Worm (Caenorhabditis elegans): ENCODE measurements around the gene T02H6.1.

T02H6.1 gene

DNA sequence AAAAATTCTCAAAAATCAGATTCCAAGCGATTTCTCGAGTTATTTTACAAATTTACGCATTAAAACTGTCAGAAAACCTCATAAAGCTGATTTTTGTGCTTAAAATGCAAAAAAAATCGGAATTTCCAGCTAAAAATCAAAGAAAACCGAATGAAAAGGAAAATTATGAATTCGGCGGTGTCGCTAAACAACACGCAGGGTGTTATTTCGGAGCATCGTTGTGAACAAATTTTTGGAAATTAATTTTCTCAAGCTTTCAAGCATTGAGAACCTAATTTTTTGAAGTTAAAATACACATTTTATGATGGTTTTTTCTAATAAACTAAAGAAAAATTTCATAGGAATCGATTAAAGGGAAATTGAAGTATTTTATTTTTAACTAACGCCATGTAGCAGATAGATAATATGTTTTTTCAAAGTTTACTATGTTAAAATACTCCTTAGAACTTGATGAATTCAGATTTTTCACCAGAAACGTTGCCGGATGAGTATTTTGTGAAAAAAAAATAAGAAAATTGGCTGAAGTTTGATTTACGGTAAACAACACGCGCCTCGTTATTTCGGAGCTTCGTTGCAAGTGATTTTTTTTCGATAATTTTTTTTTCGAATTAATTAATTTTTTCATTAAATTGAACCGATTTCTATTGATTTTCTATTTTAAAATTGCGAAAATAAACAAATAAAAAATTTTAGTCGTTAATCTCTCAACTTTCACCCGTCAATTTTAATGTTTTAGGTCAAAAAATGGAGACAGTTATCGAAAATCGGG, 7.6 kb upstream of the T02H6.1 start, which contains the start of gene thoc-1 (continued):
- TF ChIP-seq ZK337.2 (GFP tag; IDR thresholded peaks at IDR 0.05), result no peak

DNA sequence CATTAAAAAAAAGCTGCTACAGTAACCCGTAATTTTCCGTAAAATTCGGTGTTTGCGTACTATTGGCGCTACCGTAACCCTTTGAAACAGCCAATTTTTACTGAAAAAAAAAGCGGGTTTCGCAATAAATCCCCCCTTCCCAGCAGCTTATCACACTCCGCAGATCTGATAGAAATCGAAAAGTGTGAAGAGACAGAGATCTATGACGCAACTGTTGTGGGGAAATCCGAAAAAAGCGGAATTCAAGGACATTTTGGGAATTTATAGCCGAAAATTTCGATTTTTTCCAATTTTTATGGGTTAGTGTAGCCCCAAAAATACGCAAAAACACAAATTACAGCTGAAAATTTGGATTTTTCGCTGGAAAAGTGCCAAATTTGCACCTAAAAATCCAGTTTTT, 12.8 kb downstream of the T02H6.1 start:
- TF ChIP-seq spr-3 (GFP tag; optimal IDR thresholded peaks at IDR 0.05), result no peak
- peak; percentile 14 for TF ChIP-seq aha-1 (tag)

DNA sequence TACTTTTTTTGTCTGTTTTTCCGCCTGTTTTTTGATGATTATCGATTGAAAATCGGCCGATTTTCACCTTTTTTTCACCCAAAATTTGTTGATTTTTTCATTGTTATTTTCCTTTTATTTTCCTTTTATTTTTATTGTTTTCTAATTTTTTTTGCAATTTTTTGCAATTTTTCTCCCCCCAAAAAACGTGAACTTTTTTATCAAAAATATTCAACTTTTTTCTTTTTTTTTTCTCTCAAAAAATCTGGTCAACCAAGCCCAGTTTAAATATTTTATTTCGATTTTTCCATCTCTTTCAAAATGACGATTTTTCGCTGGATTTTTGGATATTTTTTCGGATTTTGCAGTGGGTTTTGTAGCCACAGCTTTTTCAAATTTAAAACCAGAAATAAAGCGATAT, 14.3 kb downstream of the T02H6.1 start, which contains the start of gene rfip-2:
rfip-2 (plus strand) TSS at position 301 of the 400 bp plus-strand sequence.
- no peak for TF ChIP-seq egl-43 (GFP tag; IDR thresholded peaks at IDR 0.05)
- no peak for TF ChIP-seq ama-1 (optimal IDR thresholded peaks at IDR 0.05)
- TF ChIP-seq tag-97 (GFP tag; IDR thresholded peaks at IDR 0.05), result no peak
- TF ChIP-seq aha-1 (tag), result peak; percentile 6
- no peak for TF ChIP-seq ZK546.5 (tag; optimal IDR thresholded peaks at IDR 0.05)

ce11 chrII:724004-724403, 14.8 kb downstream of the T02H6.1 start:
- TF ChIP-seq ceh-28 (tag; optimal IDR thresholded peaks at IDR 0.05) (peak; percentile 99), aha-1 (tag) (peak; percentile 0), ceh-32 (tag; optimal IDR thresholded peaks at IDR 0.05; ENCODE audit: poor library complexity) (no peak)

DNA sequence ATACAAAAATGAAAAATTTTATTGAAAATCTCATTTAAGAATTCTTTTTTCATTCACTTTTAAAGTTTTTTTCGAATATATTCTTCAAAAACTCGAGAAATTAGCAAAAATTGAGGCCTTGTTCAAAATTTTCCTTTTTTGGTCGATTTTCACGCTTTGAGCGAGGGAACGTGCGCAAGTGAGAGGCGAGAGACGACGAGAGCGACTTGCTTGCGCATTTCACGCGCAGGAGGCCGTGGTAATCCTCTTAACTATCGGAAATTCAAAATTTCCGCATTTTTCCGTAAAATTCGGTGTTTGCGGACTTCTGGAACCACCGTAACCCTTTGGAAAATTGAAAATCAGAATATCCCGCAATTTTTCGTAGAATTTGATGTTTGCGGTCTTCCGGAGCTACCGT, 20.8 kb downstream of the T02H6.1 start:
- TF ChIP-seq nhr-41 (GFP tag; IDR thresholded peaks at IDR 0.05) (no peak), lin-39 (tag; optimal IDR thresholded peaks at IDR 0.05) (no peak), ZK337.2 (GFP tag; IDR thresholded peaks at IDR 0.05) (0 out of 2 replicates have a peak, but pooled peaks have one; percentile 7), mdl-1 (tag; optimal IDR thresholded peaks at IDR 0.05) (no peak), nhr-42 (GFP tag; IDR thresholded peaks at IDR 0.05) (no peak), unc-39 (tag; optimal IDR thresholded peaks at IDR 0.05) (no peak), skn-1 (tag; optimal IDR thresholded peaks at IDR 0.05) (no peak), hmg-1.1 (GFP tag; IDR thresholded peaks at IDR 0.05) (peak; percentile 39; the same call in 1 of the 2 replicates), zag-1 (tag; optimal IDR thresholded peaks at IDR 0.05) (no peak), dmd-8 (GFP tag; IDR thresholded peaks at IDR 0.05) (no peak), dmd-6 (GFP tag; IDR thresholded peaks at IDR 0.05) (no peak), nhr-76 (tag; optimal IDR thresholded peaks at IDR 0.05) (no peak), nhr-10 (tag; optimal IDR thresholded peaks at IDR 0.05) (no peak), nhr-102 (tag; optimal IDR thresholded peaks at IDR 0.05) (no peak), set-16 (GFP tag; IDR thresholded peaks at IDR 0.05) (no peak), zfp-2 (tag; optimal IDR thresholded peaks at IDR 0.05) (no peak), nhr-11 (tag; optimal IDR thresholded peaks at IDR 0.05) (no peak), gei-8 (GFP tag; optimal IDR thresholded peaks at IDR 0.05) (no peak), jun-1 (tag; optimal IDR thresholded peaks at IDR 0.05) (no peak), cey-2 (tag; optimal IDR thresholded peaks at IDR 0.05; ENCODE audit: borderline replicate concordance, insufficient read depth) (no peak), nhr-6 (tag; optimal IDR thresholded peaks at IDR 0.05) (no peak), saeg-2 (GFP tag; IDR thresholded peaks at IDR 0.05) (no peak), ceh-44 (GFP tag; IDR thresholded peaks at IDR 0.05) (no peak), egl-27 (tag; optimal IDR thresholded peaks at IDR 0.05) (no peak), nhr-48 (tag; optimal IDR thresholded peaks at IDR 0.05) (no peak), ZK546.5 (tag; optimal IDR thresholded peaks at IDR 0.05) (no peak), unc-130 (GFP tag; optimal IDR thresholded peaks at IDR 0.05) (no peak), aha-1 (tag) (peak; percentile 67), zip-11 (GFP tag; IDR thresholded peaks at IDR 0.05) (no peak), Y48G9A.11 (GFP tag; IDR thresholded peaks at IDR 0.05) (no peak), F10B5.3 (tag; optimal IDR thresholded peaks at IDR 0.05) (no peak), ztf-11 (tag; optimal IDR thresholded peaks at IDR 0.05) (no peak), lin-38 (GFP tag; IDR thresholded peaks at IDR 0.05) (peak; percentile 39; the same call in 1 of the 2 replicates), mes-2 (tag; optimal IDR thresholded peaks at IDR 0.05; ENCODE audit: poor library complexity, severe bottlenecking) (peak; percentile 34)

Measured in whole organism, L4 larva.